Fruit fly (Drosophila melanogaster) whole organism, wandering third instar larva: ENCODE measurements around the gene nuf.

ENCODE experiments used
- CG32264 ChIP-seq: fragments of 200-800 bp; sonication (Bioruptor generic); optimal IDR thresholded peaks from 2 replicates; lab custom pipeline; 2016; ENCODE audit warnings: missing biosample characterization, missing genetic modification characterization
- Hr78 ChIP-seq: fragments of >200 bp; optimal IDR thresholded peaks from 2 replicates; lab custom pipeline; 2017; ENCODE audit warnings: missing biosample characterization, missing genetic modification characterization
- Mio ChIP-seq: sonication (Bioruptor generic); optimal IDR thresholded peaks from 2 replicates; lab custom pipeline; 2016; ENCODE audit warnings: missing biosample characterization, missing genetic modification characterization
- Myc ChIP-seq: fragments of >200 bp; optimal IDR thresholded peaks from 2 replicates; lab custom pipeline; 2017
- Rel ChIP-seq, 2 experiments: fragments of 200-800 bp; sonication (Bioruptor generic) in 1 of 2; optimal IDR thresholded peaks; 2 replicates in 1 of 2; 3 replicates in 1 of 2; lab custom pipeline; 2016 to 2019; ENCODE audit warnings: mild to moderate bottlenecking in 2 of 2, missing biosample characterization in 2 of 2, missing genetic modification characterization in 2 of 2, moderate library complexity in 1 of 2
- dl ChIP-seq, 2 experiments: fragments of 175-275, 200-275 bp in 1 of 2; fragments of 200-275 bp in 1 of 2; sonication (Bioruptor generic); optimal IDR thresholded peaks; lab custom pipeline; 2018; ENCODE audit warnings: mild to moderate bottlenecking in 2 of 2, missing biosample characterization in 2 of 2, missing genetic modification characterization in 2 of 2, moderate library complexity in 2 of 2; ENCODE audit not compliant: partially characterized antibody in 2 of 2, insufficient read depth in 1 of 2
- dsf ChIP-seq: sonication (Bioruptor generic); optimal IDR thresholded peaks from 2 replicates; lab custom pipeline; 2016; ENCODE audit warnings: missing biosample characterization, missing genetic modification characterization, borderline replicate concordance
- h ChIP-seq: fragments of 200-800 bp; sonication (Bioruptor generic); optimal IDR thresholded peaks from 3 replicates; lab custom pipeline; 2016; ENCODE audit warnings: missing biosample characterization, mild to moderate bottlenecking, missing genetic modification characterization
- lola ChIP-seq: fragments of >200 bp; optimal IDR thresholded peaks from 2 replicates; lab custom pipeline; 2017; ENCODE audit warnings: missing biosample characterization, missing genetic modification characterization
- sv ChIP-seq: fragments of 200-800 bp; sonication (Bioruptor generic); optimal IDR thresholded peaks from 3 replicates; lab custom pipeline; 2016; ENCODE audit warnings: missing biosample characterization, missing genetic modification characterization
- tai ChIP-seq: sonication (Bioruptor generic); optimal IDR thresholded peaks from 2 replicates; lab custom pipeline; 2016; ENCODE audit warnings: missing biosample characterization, missing genetic modification characterization
- woc ChIP-seq: sonication (Bioruptor generic); optimal IDR thresholded peaks from 2 replicates; lab custom pipeline; 2016; ENCODE audit warnings: missing biosample characterization, mild to moderate bottlenecking, missing genetic modification characterization

DNA sequence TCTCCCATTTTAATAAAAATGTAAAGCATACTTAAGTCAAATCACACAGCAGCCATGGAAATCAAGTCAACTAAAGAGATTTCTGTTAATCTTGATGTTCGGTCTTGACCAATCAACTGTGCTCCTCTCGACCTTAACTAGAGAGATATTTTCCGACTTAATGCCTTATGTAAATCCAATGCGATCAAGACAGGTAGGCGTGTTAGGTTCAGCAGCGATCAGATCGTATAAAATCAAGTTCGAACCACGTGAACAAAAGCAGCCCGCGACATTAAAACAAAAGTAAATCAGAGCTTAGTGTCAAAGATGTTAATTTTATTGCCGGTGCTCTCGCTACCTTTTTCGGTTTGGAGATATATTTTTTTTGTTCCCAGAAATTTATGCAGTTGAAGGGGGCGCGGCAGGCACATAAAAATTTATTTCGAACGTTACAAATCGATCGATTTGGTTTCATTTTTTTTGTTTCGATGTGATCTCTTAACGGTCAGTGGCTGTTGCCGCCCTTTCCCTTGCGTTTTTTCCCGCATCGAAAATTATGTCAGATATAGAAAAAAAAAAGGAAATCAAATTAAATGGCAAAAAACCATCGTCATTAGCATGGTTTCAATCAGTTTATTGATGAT lies 32.6 kb upstream of the nuf start:
- no peak for TF ChIP-seq woc
- TF ChIP-seq Hr78 (GFP tag; lab: Kevin White, UChicago): no peak
- no peak for TF ChIP-seq Rel (GFP tag; optimal IDR thresholded peaks at IDR 0.05; lab: Kevin White, UChicago)
- TF ChIP-seq Rel (tag; optimal IDR thresholded peaks at IDR 0.05; lab: Kevin White, UChicago): no peak
- TF ChIP-seq CG32264: no peak
- no peak for TF ChIP-seq dsf (GFP tag; lab: Kevin White, UChicago)
- TF ChIP-seq h (GFP tag; lab: Kevin White, UChicago): no peak
- no peak for TF ChIP-seq dl (GFP tag; optimal IDR thresholded peaks at IDR 0.05; lab: Kevin White, UChicago; ENCODE audit: insufficient read depth in 1 of 2, partially characterized antibody in 2 of 2)
- TF ChIP-seq Mio (GFP tag; lab: Kevin White, UChicago): no peak
- no peak for TF ChIP-seq sv (GFP tag; lab: Kevin White, UChicago)
- no peak for TF ChIP-seq lola (GFP tag; lab: Kevin White, UChicago)
- no peak for TF ChIP-seq tai (GFP tag; lab: Kevin White, UChicago)
- no peak for TF ChIP-seq Myc
